Fruit fly (Drosophila melanogaster) whole organism, prepupa: ENCODE results near the gene zye.

Experiments used
- CG11294 ChIP-seq: fragments of 200-800 bp; sonication (Bioruptor generic); IDR thresholded peaks from 2 replicates; pipeline ENCODE4 v1.3.6; 2022; ENCODE audit warnings: missing biosample characterization, missing genetic modification characterization
- CG3919 ChIP-seq: fragments of 200-800 bp; sonication (Bioruptor generic); optimal IDR thresholded peaks from 3 replicates; lab custom pipeline; 2016; ENCODE audit warnings: missing biosample characterization, missing genetic modification characterization
- Eip93F ChIP-seq: fragments of 200-800 bp; sonication (Bioruptor generic); optimal IDR thresholded peaks from 2 replicates; lab custom pipeline; 2016; ENCODE audit warnings: missing biosample characterization, mild to moderate bottlenecking, missing genetic modification characterization
- Hr39 ChIP-seq: fragments of 200-800 bp; sonication (Bioruptor generic); optimal IDR thresholded peaks from 2 replicates; lab custom pipeline; 2016; ENCODE audit warnings: missing biosample characterization, missing genetic modification characterization
- vri ChIP-seq: fragments of 200-800 bp; sonication (Bioruptor generic); optimal IDR thresholded peaks from 3 replicates; lab custom pipeline; 2016; ENCODE audit warnings: missing biosample characterization, mild to moderate bottlenecking, missing genetic modification characterization

- TF ChIP-seq CG11294 (GFP tag; lab: Robert Waterston, UW) (no peak), Eip93F (GFP tag; lab: Kevin White, UChicago) (no peak), CG3919 (no peak), Hr39 (GFP tag; lab: Kevin White, UChicago) (no peak), vri (no peak)
These were observed 47.0 kb downstream of the zye start, which contains the start of gene mag for dm6 chr3L:20460383-20460782.
